Fruit fly (Drosophila melanogaster): ENCODE data around the gene CG14323.

DNA sequence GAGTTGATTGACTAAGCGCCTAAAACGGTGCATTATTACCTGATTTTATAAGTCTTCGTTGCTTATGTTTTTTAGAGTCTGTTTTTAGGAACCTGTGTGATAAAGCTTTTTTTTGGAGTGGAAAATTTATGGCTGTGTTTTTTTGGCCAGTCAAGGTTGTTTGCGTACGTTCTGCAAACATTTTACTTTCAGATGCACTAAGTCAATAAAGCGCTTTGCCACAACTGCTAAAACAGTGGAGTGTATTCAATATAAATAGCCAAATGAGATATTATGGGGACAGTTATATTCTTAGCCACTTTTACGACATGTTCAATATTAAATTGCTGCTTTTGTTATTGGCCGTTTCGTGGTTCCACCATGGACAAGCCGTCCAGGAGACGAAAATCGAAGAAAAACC is 26.8 kb downstream of the CG14323 start, which contains the start of gene Sgs5:
- TF ChIP-seq Myc (optimal IDR thresholded peaks at IDR 0.05) (no peak), Sin3A (optimal IDR thresholded peaks at IDR 0.05) (no peak), psq (optimal IDR thresholded peaks at IDR 0.05) (no peak)
